Fruit fly (Drosophila melanogaster) whole organism, embryonic: ENCODE data around the gene Adgf-D.

Experiments used
- Atf-2 ChIP-seq: fragments of 200-800 bp; sonication (Bioruptor generic); optimal IDR thresholded peaks from 2 replicates; lab custom pipeline; 2016; ENCODE audit warnings: missing biosample characterization, missing genetic modification characterization
- B-H1 ChIP-seq: fragments of 200-800 bp; sonication (Bioruptor generic); IDR thresholded peaks from 3 replicates; pipeline ENCODE4 v1.3.6; 2022; ENCODE audit warnings: missing biosample characterization, missing genetic modification characterization
- BtbVII ChIP-seq: fragments of 200-800 bp; sonication (Bioruptor generic); optimal IDR thresholded peaks from 3 replicates; lab custom pipeline; 2017; ENCODE audit warnings: missing biosample characterization, mild to moderate bottlenecking, missing genetic modification characterization
- CG1024 ChIP-seq: fragments of 200-800 bp; sonication (Bioruptor generic); IDR thresholded peaks from 2 replicates; pipeline ENCODE4 v1.3.6; 2022; ENCODE audit warnings: missing biosample characterization, missing genetic modification characterization
- CG10267 ChIP-seq: fragments of 200-800 bp; sonication (Bioruptor generic); optimal IDR thresholded peaks from 2 replicates; lab custom pipeline; 2018; ENCODE audit warnings: missing biosample characterization, mild to moderate bottlenecking, missing genetic modification characterization, moderate library complexity
- CG10274 ChIP-seq: fragments of 200-800 bp; sonication (Bioruptor generic); optimal IDR thresholded peaks from 3 replicates; lab custom pipeline; 2017; ENCODE audit warnings: missing biosample characterization, mild to moderate bottlenecking, missing genetic modification characterization
- CG10366 ChIP-seq: fragments of 200-800 bp; sonication (Bioruptor generic); IDR thresholded peaks from 2 replicates; pipeline ENCODE4 v1.3.6; 2022; ENCODE audit warnings: missing biosample characterization, missing genetic modification characterization
- CG10979 ChIP-seq: fragments of 200-800 bp; sonication (Bioruptor generic); optimal IDR thresholded peaks from 2 replicates; lab custom pipeline; 2018; ENCODE audit warnings: missing biosample characterization, mild to moderate bottlenecking, missing genetic modification characterization, moderate library complexity
- CG11456 ChIP-seq: fragments of 200-800 bp; sonication (Bioruptor generic); IDR thresholded peaks from 3 replicates; pipeline ENCODE4 v1.3.6; 2022; ENCODE audit warnings: missing biosample characterization, missing genetic modification characterization
- CG15269 ChIP-seq: fragments of 200-800 bp; sonication (Bioruptor generic); optimal IDR thresholded peaks from 2 replicates; lab custom pipeline; 2018; ENCODE audit warnings: missing biosample characterization, mild to moderate bottlenecking, missing genetic modification characterization, moderate library complexity
- CG1792 ChIP-seq: fragments of 200-800 bp; sonication (Bioruptor generic); optimal IDR thresholded peaks from 2 replicates; lab custom pipeline; 2016; ENCODE audit warnings: missing biosample characterization, missing genetic modification characterization
- CG30403 ChIP-seq: fragments of 200-800 bp; sonication (Bioruptor generic); optimal IDR thresholded peaks from 3 replicates; lab custom pipeline; 2016; ENCODE audit warnings: missing biosample characterization, missing genetic modification characterization
- CG34376 ChIP-seq: fragments of 200-800 bp; sonication (Bioruptor generic); optimal IDR thresholded peaks from 2 replicates; lab custom pipeline; 2018; ENCODE audit warnings: missing biosample characterization, mild to moderate bottlenecking, missing genetic modification characterization
- CG9876 ChIP-seq: fragments of 200-800 bp; sonication (Bioruptor generic); optimal IDR thresholded peaks from 2 replicates; lab custom pipeline; 2016; ENCODE audit warnings: missing biosample characterization, missing genetic modification characterization
- Dll ChIP-seq: fragments of 200-800 bp; sonication (Bioruptor generic); IDR thresholded peaks from 4 replicates; pipeline ENCODE4 v1.3.6; 2022; ENCODE audit warnings: missing biosample characterization, missing genetic modification characterization; ENCODE audit not compliant: partially characterized antibody
- Doc3 ChIP-seq: fragments of 200-800 bp; sonication (Bioruptor generic); IDR thresholded peaks from 3 replicates; pipeline ENCODE4 v1.3.6; 2022; ENCODE audit warnings: missing biosample characterization, missing genetic modification characterization; ENCODE audit not compliant: partially characterized antibody
- E2f1 ChIP-seq: fragments of 200-800 bp; sonication (Bioruptor generic); IDR thresholded peaks from 2 replicates; pipeline ENCODE4 v1.3.6; 2022; ENCODE audit warnings: missing biosample characterization, missing genetic modification characterization
- Ets65A ChIP-seq: fragments of 200-800 bp; sonication (Bioruptor generic); peaks from one replicate; lab custom pipeline; 2016; ENCODE audit warnings: missing biosample characterization, missing genetic modification characterization
- Med ChIP-seq: fragments of 200-800 bp; sonication (Bioruptor generic); peaks from one replicate; lab custom pipeline; 2016; ENCODE audit warnings: missing biosample characterization, missing genetic modification characterization, mild to moderate bottlenecking, inconsistent platforms, moderate library complexity
- NFAT ChIP-seq: fragments of 200-800 bp; sonication (Bioruptor generic); IDR thresholded peaks from 2 replicates; pipeline ENCODE4 v1.3.6; 2022; ENCODE audit warnings: missing biosample characterization, missing genetic modification characterization
- Nf-YB ChIP-seq: fragments of 200-800 bp; sonication (Bioruptor generic); optimal IDR thresholded peaks from 3 replicates; lab custom pipeline; 2019; ENCODE audit warnings: missing biosample characterization, mild to moderate bottlenecking, missing genetic modification characterization, moderate library complexity
- Rfx ChIP-seq: fragments of 200-800 bp; sonication (Bioruptor generic); IDR thresholded peaks from 2 replicates; pipeline ENCODE4 v1.3.6; 2022; ENCODE audit warnings: missing biosample characterization, missing genetic modification characterization
- Sry-δ ChIP-seq: fragments of 200-800 bp; sonication (Bioruptor generic); optimal IDR thresholded peaks from 2 replicates; lab custom pipeline; 2016; ENCODE audit warnings: missing biosample characterization, missing genetic modification characterization
- Trl ChIP-seq, 3 experiments: fragments of >200 bp in 2 of 3; fragments of 200-800 bp in 1 of 3; sonication (Bioruptor generic) in 1 of 3; optimal IDR thresholded peaks; 2 replicates in 1 of 3; 3 replicates in 2 of 3; lab custom pipeline; 2016 to 2017; ENCODE audit warnings: missing biosample characterization in 1 of 3, missing genetic modification characterization in 1 of 3
- al ChIP-seq: fragments of 200-800 bp; sonication (Bioruptor generic); IDR thresholded peaks from 2 replicates; pipeline ENCODE4 v1.3.6; 2022; ENCODE audit warnings: missing biosample characterization, missing genetic modification characterization
- az2 ChIP-seq: fragments of 200-800 bp; sonication (Bioruptor generic); optimal IDR thresholded peaks from 3 replicates; lab custom pipeline; 2016; ENCODE audit warnings: missing biosample characterization, missing genetic modification characterization
- bbx ChIP-seq: fragments of 200-800 bp; sonication (Bioruptor generic); IDR thresholded peaks from 2 replicates; pipeline ENCODE4 v1.3.6; 2022; ENCODE audit warnings: missing biosample characterization, missing genetic modification characterization; ENCODE audit not compliant: partially characterized antibody
- br ChIP-seq: fragments of >200 bp; optimal IDR thresholded peaks from 2 replicates; lab custom pipeline; 2017
- cas ChIP-seq: fragments of 200-800 bp; sonication (Bioruptor generic); IDR thresholded peaks from 2 replicates; pipeline ENCODE4 v1.3.6; 2022; ENCODE audit warnings: missing biosample characterization, missing genetic modification characterization
- chinmo ChIP-seq: fragments of 200-800 bp; sonication (Bioruptor generic); IDR thresholded peaks from 4 replicates; pipeline ENCODE4 v1.3.6; 2022; ENCODE audit warnings: missing biosample characterization, missing genetic modification characterization; ENCODE audit not compliant: partially characterized antibody
- dysf ChIP-seq: fragments of 200-800 bp; sonication (Bioruptor generic); IDR thresholded peaks from 3 replicates; pipeline ENCODE4 v1.3.6; 2022; ENCODE audit warnings: missing biosample characterization, missing genetic modification characterization
- fd3F ChIP-seq: fragments of 200-800 bp; sonication (Bioruptor generic); optimal IDR thresholded peaks from 2 replicates; lab custom pipeline; 2018; ENCODE audit warnings: missing biosample characterization, mild to moderate bottlenecking, missing genetic modification characterization, moderate library complexity
- gcm ChIP-seq: fragments of 200-800 bp; sonication (Bioruptor generic); optimal IDR thresholded peaks from 2 replicates; lab custom pipeline; 2019; ENCODE audit warnings: missing biosample characterization, mild to moderate bottlenecking, missing genetic modification characterization, moderate library complexity
- gfzf ChIP-seq: fragments of 200-800 bp; sonication (Bioruptor generic); optimal IDR thresholded peaks from 2 replicates; lab custom pipeline; 2016; ENCODE audit warnings: missing biosample characterization, mild to moderate bottlenecking, missing genetic modification characterization, moderate library complexity
- gsb ChIP-seq: fragments of 200-800 bp; sonication (Bioruptor generic); IDR thresholded peaks from 2 replicates; pipeline ENCODE4 v1.3.6; 2022; ENCODE audit warnings: missing biosample characterization, missing genetic modification characterization
- hkb ChIP-seq, 2 experiments: fragments of 200-800 bp in 1 of 2; fragments of >200 bp in 1 of 2; sonication (Bioruptor generic) in 1 of 2; IDR thresholded peaks in 1 of 2; optimal IDR thresholded peaks in 1 of 2; 2 replicates each; pipeline versions ENCODE4 v1.3.6 to Lab custom; 2017 to 2022; ENCODE audit warnings: missing biosample characterization in 1 of 2, missing genetic modification characterization in 1 of 2
- klu ChIP-seq: fragments of 200-800 bp; sonication (Bioruptor generic); IDR thresholded peaks from 2 replicates; pipeline ENCODE4 v1.3.6; 2022; ENCODE audit warnings: missing biosample characterization, missing genetic modification characterization
- pnt ChIP-seq: fragments of 200-800 bp; sonication (Bioruptor generic); optimal IDR thresholded peaks from 3 replicates; lab custom pipeline; 2016; ENCODE audit warnings: missing biosample characterization, missing genetic modification characterization
- prd ChIP-seq, 3 experiments: fragments of >200 bp in 2 of 3; fragments of 200-800 bp in 1 of 3; sonication (Bioruptor generic) in 1 of 3; optimal IDR thresholded peaks in 2 of 3; IDR thresholded peaks in 1 of 3; 2 replicates in 2 of 3; 3 replicates in 1 of 3; pipeline versions ENCODE4 v1.3.6 to Lab custom; 2017 to 2022; ENCODE audit warnings: missing biosample characterization in 1 of 3, missing genetic modification characterization in 1 of 3
- pros ChIP-seq: fragments of 200-800 bp; sonication (Bioruptor generic); optimal IDR thresholded peaks from 3 replicates; lab custom pipeline; 2019; ENCODE audit warnings: missing biosample characterization, mild to moderate bottlenecking, missing genetic modification characterization, moderate library complexity
- sens ChIP-seq: fragments of 200-800 bp; sonication (Bioruptor generic); peaks from one replicate; lab custom pipeline; 2016; ENCODE audit warnings: missing biosample characterization, missing genetic modification characterization
- sisA ChIP-seq: fragments of 200-800 bp; sonication (Bioruptor generic); IDR thresholded peaks from 2 replicates; pipeline ENCODE4 v1.3.6; 2022; ENCODE audit warnings: missing biosample characterization, missing genetic modification characterization
- ssp ChIP-seq: fragments of 200-800 bp; sonication (Bioruptor generic); IDR thresholded peaks from 2 replicates; pipeline ENCODE4 v1.3.6; 2022; ENCODE audit warnings: missing biosample characterization, missing genetic modification characterization
- vvl ChIP-seq: fragments of 200-800 bp; sonication (Bioruptor generic); IDR thresholded peaks from 2 replicates; pipeline ENCODE4 v1.3.6; 2022; ENCODE audit warnings: missing biosample characterization, missing genetic modification characterization

Adgf-D gene

DNA sequence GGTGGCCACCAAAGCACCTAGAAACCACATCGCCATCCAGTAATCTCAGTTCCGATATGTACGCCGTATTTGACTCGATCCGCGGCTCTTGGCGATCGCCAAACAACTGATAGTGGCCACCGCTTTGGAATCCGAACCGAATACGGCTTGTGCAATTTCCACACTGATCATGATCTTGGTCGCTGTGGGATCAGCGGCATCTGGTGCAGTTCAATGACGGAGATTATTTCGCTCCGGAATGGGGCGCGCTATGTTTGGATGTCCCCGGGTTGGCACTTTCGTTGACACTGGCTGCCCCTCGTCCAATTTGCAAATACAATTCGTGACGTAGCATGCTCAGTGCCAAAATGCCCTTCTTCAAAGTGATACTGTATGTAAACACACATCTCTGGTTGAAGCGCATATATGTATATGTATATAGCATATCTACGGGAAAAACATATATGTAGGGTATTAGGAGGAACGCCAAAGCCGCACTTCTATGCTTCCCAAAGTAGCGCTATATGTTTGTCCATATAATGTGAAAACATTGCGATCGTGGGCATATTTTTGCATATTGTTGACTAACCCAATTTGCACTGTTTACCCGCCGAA is at the start of gene Adgf-D:
Adgf-D (minus strand) TSS at position 111 of the 594 bp plus-strand sequence.
- no peak for TF ChIP-seq pnt (GFP tag; lab: Kevin White, UChicago)
- peak; percentile 90 for TF ChIP-seq CG10274 (GFP tag; lab: Kevin White, UChicago)
- TF ChIP-seq br (lab: Kevin White, UChicago): no peak
- no peak for TF ChIP-seq sisA (GFP tag; lab: Robert Waterston, UW)
- TF ChIP-seq ssp (GFP tag; lab: Robert Waterston, UW): no peak
- no peak for TF ChIP-seq prd (optimal IDR thresholded peaks at IDR 0.05; lab: Kevin White, UChicago)
- TF ChIP-seq prd (GFP tag; IDR thresholded peaks at IDR 0.05; lab: Robert Waterston, UW): peak; percentile 34; the same call in 1 of the 3 replicates
- no peak for TF ChIP-seq bbx (GFP tag; lab: Robert Waterston, UW)
- no peak for TF ChIP-seq CG1024 (GFP tag; lab: Robert Waterston, UW)
- no peak for TF ChIP-seq Atf-2 (GFP tag; lab: Kevin White, UChicago)
- TF ChIP-seq fd3F (GFP tag; lab: Kevin White, UChicago): no peak
- TF ChIP-seq gfzf: no peak
- TF ChIP-seq CG10366 (GFP tag; lab: Robert Waterston, UW): no peak
- no peak for TF ChIP-seq CG15269 (tag; lab: Kevin White, UChicago)
- TF ChIP-seq cas (GFP tag; lab: Robert Waterston, UW): no peak
- TF ChIP-seq CG10979: no peak
- TF ChIP-seq CG11456 (GFP tag; lab: Robert Waterston, UW): 0 out of 3 replicates have a peak, but pooled peaks have one; percentile 34
- peak; percentile 69 for TF ChIP-seq sens
- no peak for TF ChIP-seq gcm
- no peak for TF ChIP-seq B-H1 (GFP tag; lab: Robert Waterston, UW)
- TF ChIP-seq az2 (GFP tag; lab: Kevin White, UChicago): no peak
- TF ChIP-seq BtbVII (GFP tag; lab: Kevin White, UChicago): no peak
- peak; percentile 10 for TF ChIP-seq Med (GFP tag; lab: Kevin White, UChicago)
- no peak for TF ChIP-seq pros
- TF ChIP-seq Doc3 (GFP tag; lab: Robert Waterston, UW): no peak
- no peak for TF ChIP-seq al (GFP tag; lab: Robert Waterston, UW)
- no peak for TF ChIP-seq CG10267 (tag; lab: Kevin White, UChicago)
- no peak for TF ChIP-seq Nf-YB (GFP tag; lab: Kevin White, UChicago)
- TF ChIP-seq CG30403 (GFP tag; lab: Kevin White, UChicago): no peak
- TF ChIP-seq NFAT (GFP tag; lab: Robert Waterston, UW): 0 out of 2 replicates have a peak, but pooled peaks have one; percentile 17
- TF ChIP-seq Ets65A (GFP tag; lab: Kevin White, UChicago): peak; percentile 92
- no peak for TF ChIP-seq hkb (optimal IDR thresholded peaks at IDR 0.05; lab: Kevin White, UChicago)
- no peak for TF ChIP-seq hkb (GFP tag; IDR thresholded peaks at IDR 0.05; lab: Robert Waterston, UW)
- TF ChIP-seq klu (GFP tag; lab: Robert Waterston, UW): no peak
- peak; percentile 65 for TF ChIP-seq CG34376
- no peak for TF ChIP-seq Dll
- no peak for TF ChIP-seq CG9876 (GFP tag; lab: Kevin White, UChicago)
- TF ChIP-seq gsb (GFP tag; lab: Robert Waterston, UW): 0 out of 2 replicates have a peak, but pooled peaks have one; percentile 16
- peak; percentile 26; the same call in 1 of the 2 replicates for TF ChIP-seq Rfx
- TF ChIP-seq vvl (GFP tag; lab: Robert Waterston, UW): no peak
- no peak for TF ChIP-seq E2f1 (GFP tag; lab: Robert Waterston, UW)
- TF ChIP-seq CG1792: no peak
- no peak for TF ChIP-seq Sry-δ (GFP tag; lab: Kevin White, UChicago)
- no peak for TF ChIP-seq Trl (optimal IDR thresholded peaks at IDR 0.05; lab: Kevin White, UChicago)
- TF ChIP-seq Trl (GFP tag; optimal IDR thresholded peaks at IDR 0.05; lab: Kevin White, UChicago): no peak
- TF ChIP-seq chinmo (GFP tag; lab: Robert Waterston, UW): 0 out of 4 replicates have a peak, but pooled peaks have one; percentile 48
- TF ChIP-seq dysf (GFP tag; lab: Robert Waterston, UW): 0 out of 3 replicates have a peak, but pooled peaks have one; percentile 21
